Fruit fly (Drosophila melanogaster) whole organism, embryonic: ENCODE results near the gene Syn1.

Source experiments
- Blimp-1 ChIP-seq: fragments of 200-800 bp; sonication (Bioruptor generic); optimal IDR thresholded peaks from 3 replicates; lab custom pipeline; 2018; ENCODE audit warnings: missing biosample characterization, missing genetic modification characterization, mild to moderate bottlenecking, moderate library complexity, missing genetic modification reagents
- CG11696 ChIP-seq: fragments of 200-800 bp; sonication (Bioruptor generic); IDR thresholded peaks from 2 replicates; pipeline ENCODE4 v1.3.6; 2022; ENCODE audit warnings: missing biosample characterization, missing genetic modification characterization
- CG12391 ChIP-seq: fragments of 200-800 bp; sonication (Bioruptor generic); optimal IDR thresholded peaks from 3 replicates; lab custom pipeline; 2018; ENCODE audit warnings: missing biosample characterization, mild to moderate bottlenecking, missing genetic modification characterization, moderate library complexity
- CG13894 ChIP-seq: fragments of 200-800 bp; sonication (Bioruptor generic); optimal IDR thresholded peaks from 3 replicates; lab custom pipeline; 2018; ENCODE audit warnings: missing biosample characterization, mild to moderate bottlenecking, missing genetic modification characterization, moderate library complexity
- CG14441 ChIP-seq: fragments of 200-800 bp; sonication (Bioruptor generic); IDR thresholded peaks from 2 replicates; pipeline ENCODE4 v1.3.6; 2022; ENCODE audit warnings: missing biosample characterization, missing genetic modification characterization
- CG14965 ChIP-seq: fragments of 200-800 bp; sonication (Bioruptor generic); optimal IDR thresholded peaks from 2 replicates; lab custom pipeline; 2016; ENCODE audit warnings: missing biosample characterization, missing genetic modification characterization, borderline replicate concordance
- CG15479 ChIP-seq: fragments of 200-800 bp; sonication (Bioruptor generic); optimal IDR thresholded peaks from 3 replicates; lab custom pipeline; 2019; ENCODE audit warnings: missing biosample characterization, mild to moderate bottlenecking, missing genetic modification characterization, moderate library complexity
- CG1602 ChIP-seq: fragments of 200-800 bp; sonication (Bioruptor generic); optimal IDR thresholded peaks from 3 replicates; lab custom pipeline; 2016; ENCODE audit warnings: missing biosample characterization, missing genetic modification characterization
- CG17361 ChIP-seq: fragments of 200-800 bp; sonication (Bioruptor generic); IDR thresholded peaks from 3 replicates; pipeline ENCODE4 v1.3.6; 2022; ENCODE audit warnings: missing biosample characterization, missing genetic modification characterization
- CG18011 ChIP-seq: fragments of 200-800 bp; sonication (Bioruptor generic); optimal IDR thresholded peaks from 2 replicates; lab custom pipeline; 2017; ENCODE audit warnings: missing biosample characterization, missing genetic modification characterization, mild to moderate bottlenecking, moderate library complexity, missing genotype
- CG18476 ChIP-seq: fragments of 200-800 bp; sonication (Bioruptor generic); optimal IDR thresholded peaks from 2 replicates; lab custom pipeline; 2016; ENCODE audit warnings: missing biosample characterization, mild to moderate bottlenecking, missing genetic modification characterization
- CG2889 ChIP-seq: fragments of 200-800 bp; sonication (Bioruptor generic); IDR thresholded peaks from 3 replicates; pipeline ENCODE4 v1.3.6; 2022; ENCODE audit warnings: missing biosample characterization, missing genetic modification characterization
- CG31224 ChIP-seq: fragments of 200-800 bp; sonication (Bioruptor generic); IDR thresholded peaks from 2 replicates; pipeline ENCODE4 v1.3.6; 2022; ENCODE audit warnings: missing biosample characterization, missing genetic modification characterization
- CG33557 ChIP-seq: fragments of 200-800 bp; sonication (Bioruptor generic); optimal IDR thresholded peaks from 2 replicates; lab custom pipeline; 2019; ENCODE audit warnings: missing biosample characterization, mild to moderate bottlenecking, missing genetic modification characterization, moderate library complexity
- CG3726 ChIP-seq: fragments of 200-800 bp; sonication (Bioruptor generic); IDR thresholded peaks from 3 replicates; pipeline ENCODE4, ENCODE4 v1.3.6; 2022; ENCODE audit warnings: missing biosample characterization, missing genetic modification characterization
- CG4404 ChIP-seq: fragments of 200-800 bp; sonication (Bioruptor generic); IDR thresholded peaks from 2 replicates; pipeline ENCODE4 v1.3.6; 2022; ENCODE audit warnings: missing biosample characterization, missing genetic modification characterization
- CG4820 ChIP-seq: fragments of 200-800 bp; sonication (Bioruptor generic); optimal IDR thresholded peaks from 3 replicates; lab custom pipeline; 2016; ENCODE audit warnings: missing biosample characterization, missing genetic modification characterization
- CG6175 ChIP-seq: fragments of 200-800 bp; sonication (Bioruptor generic); IDR thresholded peaks from 3 replicates; pipeline ENCODE4 v1.3.6; 2022; ENCODE audit warnings: missing biosample characterization, missing genetic modification characterization
- CG7987 ChIP-seq: fragments of 200-800 bp; sonication (Bioruptor generic); optimal IDR thresholded peaks from 2 replicates; lab custom pipeline; 2018; ENCODE audit warnings: missing biosample characterization, mild to moderate bottlenecking, missing genetic modification characterization, moderate library complexity
- CG8765 ChIP-seq: fragments of 200-800 bp; sonication (Bioruptor generic); IDR thresholded peaks from 2 replicates; pipeline ENCODE4 v1.3.6; 2022; ENCODE audit warnings: missing biosample characterization, missing genetic modification characterization
- CG9817 ChIP-seq: fragments of 200-800 bp; sonication (Bioruptor generic); optimal IDR thresholded peaks from 2 replicates; lab custom pipeline; 2018; ENCODE audit warnings: missing biosample characterization, mild to moderate bottlenecking, missing genetic modification characterization, moderate library complexity
- CG9932 ChIP-seq: fragments of 200-800 bp; sonication (Bioruptor generic); IDR thresholded peaks from 2 replicates; pipeline ENCODE4 v1.3.6; 2022; ENCODE audit warnings: missing biosample characterization, missing genetic modification characterization
- Fer1 ChIP-seq: fragments of 200-800 bp; sonication (Bioruptor generic); optimal IDR thresholded peaks from 2 replicates; lab custom pipeline; 2017; ENCODE audit warnings: missing biosample characterization, mild to moderate bottlenecking, missing genetic modification characterization
- Lim3 ChIP-seq: fragments of 200-800 bp; sonication (Bioruptor generic); IDR thresholded peaks from 2 replicates; pipeline ENCODE4 v1.3.6; 2022; ENCODE audit warnings: missing biosample characterization, missing genetic modification characterization
- MBD-R2 ChIP-seq: fragments of 200-800 bp; sonication (Bioruptor generic); IDR thresholded peaks from 2 replicates; pipeline ENCODE4 v1.3.6; 2022; ENCODE audit warnings: missing biosample characterization, missing genetic modification characterization
- Meics ChIP-seq: fragments of 200-800 bp; sonication (Bioruptor generic); optimal IDR thresholded peaks from 2 replicates; lab custom pipeline; 2017; ENCODE audit warnings: missing biosample characterization, mild to moderate bottlenecking, missing genetic modification characterization
- Mrtf ChIP-seq: fragments of 200-800 bp; sonication (Bioruptor generic); IDR thresholded peaks from 3 replicates; pipeline ENCODE4 v1.3.6; 2022; ENCODE audit warnings: missing biosample characterization, missing genetic modification characterization
- aop ChIP-seq: fragments of 200-800 bp; sonication (Bioruptor generic); IDR thresholded peaks from 2 replicates; pipeline ENCODE4 v1.3.6; 2022; ENCODE audit warnings: missing biosample characterization, missing genetic modification characterization
- cato ChIP-seq: fragments of 200-800 bp; sonication (Bioruptor generic); optimal IDR thresholded peaks from 2 replicates; lab custom pipeline; 2016; ENCODE audit warnings: missing biosample characterization, missing genetic modification characterization, borderline replicate concordance
- corto ChIP-seq: fragments of 200-800 bp; sonication (Bioruptor generic); optimal IDR thresholded peaks from 2 replicates; lab custom pipeline; 2016; ENCODE audit warnings: missing biosample characterization, mild to moderate bottlenecking, missing genetic modification characterization, moderate library complexity
- dm ChIP-seq: fragments of 200-800 bp; sonication (Bioruptor generic); optimal IDR thresholded peaks from 3 replicates; lab custom pipeline; 2016; ENCODE audit warnings: missing biosample characterization, missing genetic modification characterization
- dpn ChIP-seq, 2 experiments: fragments of 200-800 bp; sonication (Bioruptor generic); optimal IDR thresholded peaks; 3 replicates each; lab custom pipeline; 2016; ENCODE audit warnings: missing biosample characterization in 2 of 2, missing genetic modification characterization in 2 of 2
- fd3F ChIP-seq: fragments of 200-800 bp; sonication (Bioruptor generic); optimal IDR thresholded peaks from 2 replicates; lab custom pipeline; 2018; ENCODE audit warnings: missing biosample characterization, mild to moderate bottlenecking, missing genetic modification characterization, moderate library complexity
- hb ChIP-seq: fragments of 200-800 bp; sonication (Bioruptor generic); IDR thresholded peaks from 3 replicates; pipeline ENCODE4 v1.3.6; 2022; ENCODE audit warnings: missing biosample characterization, missing genetic modification characterization; ENCODE audit not compliant: partially characterized antibody
- her ChIP-seq: fragments of 200-800 bp; sonication (Bioruptor generic); optimal IDR thresholded peaks from 2 replicates; lab custom pipeline; 2016; ENCODE audit warnings: missing biosample characterization, missing genetic modification characterization
- hkb ChIP-seq, 2 experiments: fragments of 200-800 bp in 1 of 2; fragments of >200 bp in 1 of 2; sonication (Bioruptor generic) in 1 of 2; IDR thresholded peaks in 1 of 2; optimal IDR thresholded peaks in 1 of 2; 2 replicates each; pipeline versions ENCODE4 v1.3.6 to Lab custom; 2017 to 2022; ENCODE audit warnings: missing biosample characterization in 1 of 2, missing genetic modification characterization in 1 of 2
- ken ChIP-seq: fragments of 200-800 bp; sonication (Bioruptor generic); IDR thresholded peaks from 3 replicates; pipeline ENCODE4 v1.3.6; 2022; ENCODE audit warnings: missing biosample characterization, missing genetic modification characterization
- pnt ChIP-seq: fragments of 200-800 bp; sonication (Bioruptor generic); optimal IDR thresholded peaks from 3 replicates; lab custom pipeline; 2016; ENCODE audit warnings: missing biosample characterization, missing genetic modification characterization
- prd ChIP-seq, 3 experiments: fragments of >200 bp in 2 of 3; fragments of 200-800 bp in 1 of 3; sonication (Bioruptor generic) in 1 of 3; optimal IDR thresholded peaks in 2 of 3; IDR thresholded peaks in 1 of 3; 2 replicates in 2 of 3; 3 replicates in 1 of 3; pipeline versions ENCODE4 v1.3.6 to Lab custom; 2017 to 2022; ENCODE audit warnings: missing biosample characterization in 1 of 3, missing genetic modification characterization in 1 of 3
- sens ChIP-seq: fragments of 200-800 bp; sonication (Bioruptor generic); peaks from one replicate; lab custom pipeline; 2016; ENCODE audit warnings: missing biosample characterization, missing genetic modification characterization
- seq ChIP-seq: fragments of 200-800 bp; sonication (Bioruptor generic); IDR thresholded peaks from 2 replicates; pipeline ENCODE4 v1.3.6; 2022; ENCODE audit warnings: missing biosample characterization, missing genetic modification characterization
- ssp ChIP-seq: fragments of 200-800 bp; sonication (Bioruptor generic); IDR thresholded peaks from 2 replicates; pipeline ENCODE4 v1.3.6; 2022; ENCODE audit warnings: missing biosample characterization, missing genetic modification characterization
- stwl ChIP-seq: fragments of 200-800 bp; sonication (Bioruptor generic); optimal IDR thresholded peaks from 3 replicates; lab custom pipeline; 2018; ENCODE audit warnings: missing biosample characterization, mild to moderate bottlenecking, missing genetic modification characterization, moderate library complexity
- tio ChIP-seq: fragments of 200-800 bp; sonication (Bioruptor generic); optimal IDR thresholded peaks from 2 replicates; lab custom pipeline; 2017; ENCODE audit warnings: missing biosample characterization, missing genetic modification characterization, inconsistent platforms
- tll ChIP-seq, 2 experiments: fragments of 200-800 bp in 1 of 2; fragments of >200 bp in 1 of 2; sonication (Bioruptor generic) in 1 of 2; optimal IDR thresholded peaks; 2 replicates each; lab custom pipeline; 2017 to 2019; ENCODE audit warnings: missing biosample characterization in 2 of 2, missing genetic modification characterization in 2 of 2, mild to moderate bottlenecking in 1 of 2, moderate library complexity in 1 of 2
- unpg ChIP-seq: fragments of 200-800 bp; sonication (Bioruptor generic); optimal IDR thresholded peaks from 3 replicates; lab custom pipeline; 2018; ENCODE audit warnings: missing biosample characterization, mild to moderate bottlenecking, missing genetic modification characterization, moderate library complexity
- usp ChIP-seq: fragments of >200 bp; optimal IDR thresholded peaks from 2 replicates; lab custom pipeline; 2017; ENCODE audit warnings: missing biosample characterization, missing genetic modification characterization
- vnd ChIP-seq: fragments of 200-800 bp; sonication (Bioruptor generic); IDR thresholded peaks from 3 replicates; pipeline ENCODE4 v1.3.6; 2022; ENCODE audit warnings: missing biosample characterization, missing genetic modification characterization; ENCODE audit not compliant: partially characterized antibody
- zen2 ChIP-seq: fragments of 200-800 bp; sonication (Bioruptor generic); IDR thresholded peaks from 3 replicates; pipeline ENCODE4 v1.3.6; 2022; ENCODE audit warnings: missing biosample characterization, missing genetic modification characterization; ENCODE audit not compliant: partially characterized antibody

The Syn1 gene

DNA sequence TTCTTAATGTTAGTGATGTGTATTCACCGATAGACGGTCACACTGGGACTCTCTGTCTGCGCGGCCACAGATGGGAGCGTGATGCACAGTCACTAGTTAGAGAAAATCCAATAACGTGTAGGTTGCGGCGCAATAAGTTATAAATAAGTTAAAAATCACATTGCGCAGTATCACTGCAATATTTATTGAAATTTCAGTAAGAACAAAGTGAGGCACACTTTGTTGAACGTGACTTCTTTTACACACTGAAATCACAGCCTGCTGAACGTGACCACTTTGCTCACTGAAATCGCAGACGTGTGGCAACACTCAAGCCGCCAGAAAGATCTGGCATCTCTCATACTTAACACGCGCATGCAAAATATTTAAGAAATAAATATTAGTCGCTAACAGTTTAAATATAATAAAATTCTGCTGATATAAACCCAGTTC, 41.7 kb downstream of the Syn1 start, which contains the start of the genes CG11247 and Polr2H (continued):
- TF ChIP-seq sens (GFP tag; lab: Kevin White, UChicago) (peak; percentile 98), hb (peak; percentile 67; the same call in 2 of the 3 replicates), stwl (tag; lab: Kevin White, UChicago) (peak; percentile 79), CG14441 (GFP tag; lab: Robert Waterston, UW) (peak; percentile 94), CG9932 (GFP tag; lab: Robert Waterston, UW) (peak; percentile 97), CG7987 (GFP tag; lab: Kevin White, UChicago) (peak; percentile 55), Meics (peak; percentile 79), pnt (GFP tag; lab: Kevin White, UChicago) (peak; percentile 97), CG4820 (GFP tag; lab: Kevin White, UChicago) (peak; percentile 91), zen2 (GFP tag; lab: Robert Waterston, UW) (peak; percentile 58; the same call in 1 of the 3 replicates), ssp (peak; percentile 93), CG13894 (no peak), dm (peak; percentile 95), CG31224 (GFP tag; lab: Robert Waterston, UW) (peak; percentile 82), CG33557 (GFP tag; lab: Kevin White, UChicago) (peak; percentile 72), ken (GFP tag; lab: Robert Waterston, UW) (peak; percentile 95), Lim3 (GFP tag; lab: Robert Waterston, UW) (peak; percentile 70; the same call in 1 of the 2 replicates), prd (optimal IDR thresholded peaks at IDR 0.05; lab: Kevin White, UChicago) (no peak), prd (GFP tag; IDR thresholded peaks at IDR 0.05; lab: Robert Waterston, UW) (peak; percentile 97), tll (GFP tag; optimal IDR thresholded peaks at IDR 0.05; lab: Kevin White, UChicago) (peak; percentile 41 to 98), CG3726 (GFP tag; lab: Robert Waterston, UW) (peak; percentile 83; the same call in 2 of the 3 replicates), tio (GFP tag; lab: Kevin White, UChicago) (peak; percentile 86), aop (peak; percentile 11; the same call in 1 of the 2 replicates), corto (no peak), CG4404 (GFP tag; lab: Robert Waterston, UW) (peak; percentile 95), CG18011 (peak; percentile 79), CG6175 (GFP tag; lab: Robert Waterston, UW) (peak; percentile 83), CG15479 (GFP tag; lab: Kevin White, UChicago) (peak; percentile 1), Fer1 (GFP tag; lab: Kevin White, UChicago) (no peak), seq (GFP tag; lab: Robert Waterston, UW) (peak; percentile 85), CG8765 (peak; percentile 89), vnd (GFP tag; lab: Robert Waterston, UW) (peak; percentile 78), Blimp-1 (peak; percentile 79), CG12391 (peak; percentile 91), CG9817 (peak; percentile 94), CG1602 (GFP tag; lab: Kevin White, UChicago) (peak; percentile 93), dpn (GFP tag; optimal IDR thresholded peaks at IDR 0.05; lab: Kevin White, UChicago) (peak; percentile 94 to 96), unpg (GFP tag; lab: Kevin White, UChicago) (peak; percentile 90), usp (GFP tag; lab: Kevin White, UChicago) (no peak), CG17361 (GFP tag; lab: Robert Waterston, UW) (peak; percentile 93), cato (GFP tag; lab: Kevin White, UChicago) (peak; percentile 92), Mrtf (peak; percentile 90), CG11696 (GFP tag; lab: Robert Waterston, UW) (peak; percentile 46; the same call in 1 of the 2 replicates), CG14965 (GFP tag; lab: Kevin White, UChicago) (peak; percentile 42), MBD-R2 (GFP tag; lab: Robert Waterston, UW) (peak; percentile 94), hkb (optimal IDR thresholded peaks at IDR 0.05; lab: Kevin White, UChicago) (peak; percentile 73), hkb (GFP tag; IDR thresholded peaks at IDR 0.05; lab: Robert Waterston, UW) (peak; percentile 76), CG2889 (peak; percentile 92), fd3F (GFP tag; lab: Kevin White, UChicago) (peak; percentile 79), her (GFP tag; lab: Kevin White, UChicago) (peak; percentile 84), CG18476 (GFP tag; lab: Kevin White, UChicago) (peak; percentile 85)
